Fruit fly (Drosophila melanogaster) whole organism, embryonic: ENCODE results near the gene AANATL7.

Experiments used
- B-H2 ChIP-seq: fragments of 200-800 bp; sonication (Bioruptor generic); optimal IDR thresholded peaks from 2 replicates; lab custom pipeline; 2018; ENCODE audit warnings: missing biosample characterization, mild to moderate bottlenecking, missing genetic modification characterization
- BtbVII ChIP-seq: fragments of 200-800 bp; sonication (Bioruptor generic); optimal IDR thresholded peaks from 3 replicates; lab custom pipeline; 2017; ENCODE audit warnings: missing biosample characterization, mild to moderate bottlenecking, missing genetic modification characterization
- CG10462 ChIP-seq: fragments of 200-800 bp; sonication (Bioruptor generic); optimal IDR thresholded peaks from 2 replicates; lab custom pipeline; 2016; ENCODE audit warnings: missing biosample characterization, missing genetic modification characterization
- CG11085 ChIP-seq: fragments of 200-800 bp; sonication (Bioruptor generic); IDR thresholded peaks from 2 replicates; pipeline ENCODE4 v1.3.6; 2022; ENCODE audit warnings: missing biosample characterization, missing genetic modification characterization
- CG12104 ChIP-seq: fragments of 200-800 bp; sonication (Bioruptor generic); optimal IDR thresholded peaks from 3 replicates; lab custom pipeline; 2016; ENCODE audit warnings: missing biosample characterization, missing genetic modification characterization
- CG12744 ChIP-seq: fragments of 200-800 bp; sonication (Bioruptor generic); optimal IDR thresholded peaks from 2 replicates; lab custom pipeline; 2016; ENCODE audit warnings: missing biosample characterization, missing genetic modification characterization
- CG13624 ChIP-seq: fragments of 200-800 bp; sonication (Bioruptor generic); optimal IDR thresholded peaks from 2 replicates; lab custom pipeline; 2016; ENCODE audit warnings: missing biosample characterization, missing genetic modification characterization
- CG14050 ChIP-seq: fragments of 200-800 bp; sonication (Bioruptor generic); IDR thresholded peaks from 3 replicates; pipeline ENCODE4 v1.3.6; 2022; ENCODE audit warnings: missing biosample characterization, missing genetic modification characterization
- CG17912 ChIP-seq: fragments of 200-800 bp; sonication (Bioruptor generic); optimal IDR thresholded peaks from 2 replicates; lab custom pipeline; 2018; ENCODE audit warnings: missing biosample characterization, mild to moderate bottlenecking, missing genetic modification characterization
- CG2678 ChIP-seq: fragments of 200-800 bp; sonication (Bioruptor generic); optimal IDR thresholded peaks from 3 replicates; lab custom pipeline; 2019; ENCODE audit warnings: missing biosample characterization, mild to moderate bottlenecking, missing genetic modification characterization, moderate library complexity
- CG2889 ChIP-seq: fragments of 200-800 bp; sonication (Bioruptor generic); IDR thresholded peaks from 3 replicates; pipeline ENCODE4 v1.3.6; 2022; ENCODE audit warnings: missing biosample characterization, missing genetic modification characterization
- CG3065 ChIP-seq: fragments of 200-800 bp; sonication (Bioruptor generic); optimal IDR thresholded peaks from 2 replicates; lab custom pipeline; 2016; ENCODE audit warnings: missing biosample characterization, missing genetic modification characterization
- CG31224 ChIP-seq: fragments of 200-800 bp; sonication (Bioruptor generic); IDR thresholded peaks from 2 replicates; pipeline ENCODE4 v1.3.6; 2022; ENCODE audit warnings: missing biosample characterization, missing genetic modification characterization
- CG3281 ChIP-seq: fragments of 200-800 bp; sonication (Bioruptor generic); optimal IDR thresholded peaks from 3 replicates; lab custom pipeline; 2017; ENCODE audit warnings: missing biosample characterization, mild to moderate bottlenecking, missing genetic modification characterization
- CG4328 ChIP-seq: fragments of 200-800 bp; sonication (Bioruptor generic); optimal IDR thresholded peaks from 3 replicates; lab custom pipeline; 2017; ENCODE audit warnings: missing biosample characterization, missing genetic modification reagents, missing genetic modification characterization
- CG5180 ChIP-seq: fragments of 200-800 bp; sonication (Bioruptor generic); optimal IDR thresholded peaks from 3 replicates; lab custom pipeline; 2017; ENCODE audit warnings: missing biosample characterization, missing genetic modification characterization, mild to moderate bottlenecking, moderate library complexity, missing genetic modification reagents
- CG6272 ChIP-seq: fragments of 200-800 bp; sonication (Bioruptor generic); IDR thresholded peaks from 2 replicates; pipeline ENCODE4 v1.3.6; 2022; ENCODE audit warnings: missing biosample characterization, missing genetic modification characterization
- CG6689 ChIP-seq: fragments of 200-800 bp; sonication (Bioruptor generic); IDR thresholded peaks from 2 replicates; pipeline ENCODE4 v1.3.6; 2022; ENCODE audit warnings: missing biosample characterization, missing genetic modification characterization
- CG7271 ChIP-seq: fragments of 200-800 bp; sonication (Bioruptor generic); optimal IDR thresholded peaks from 2 replicates; lab custom pipeline; 2018; ENCODE audit warnings: missing biosample characterization, mild to moderate bottlenecking, missing genetic modification characterization, moderate library complexity
- CG7839 ChIP-seq: fragments of 200-800 bp; sonication (Bioruptor generic); optimal IDR thresholded peaks from 3 replicates; lab custom pipeline; 2018; ENCODE audit warnings: missing biosample characterization, mild to moderate bottlenecking, missing genetic modification characterization, moderate library complexity
- CG8944 ChIP-seq: fragments of 200-800 bp; sonication (Bioruptor generic); optimal IDR thresholded peaks from 3 replicates; lab custom pipeline; 2016; ENCODE audit warnings: missing biosample characterization, missing genetic modification characterization
- CHES-1-like ChIP-seq: fragments of 200-800 bp; sonication (Bioruptor generic); optimal IDR thresholded peaks from 2 replicates; lab custom pipeline; 2016; ENCODE audit warnings: missing biosample characterization, missing genetic modification characterization
- Eip74EF ChIP-seq, 2 experiments: fragments of 200-800 bp in 1 of 2; fragments of >200 bp in 1 of 2; sonication (Bioruptor generic) in 1 of 2; optimal IDR thresholded peaks; 2 replicates each; lab custom pipeline; 2017 to 2019; ENCODE audit warnings: missing biosample characterization in 2 of 2, missing genetic modification characterization in 2 of 2, mild to moderate bottlenecking in 1 of 2, moderate library complexity in 1 of 2
- Hsf ChIP-seq: fragments of 200-800 bp; sonication (Bioruptor generic); optimal IDR thresholded peaks from 3 replicates; lab custom pipeline; 2016; ENCODE audit warnings: missing biosample characterization, missing genetic modification characterization
- Myb ChIP-seq: fragments of 200-800 bp; sonication (Bioruptor generic); optimal IDR thresholded peaks from 2 replicates; lab custom pipeline; 2016; ENCODE audit warnings: missing biosample characterization, missing genetic modification characterization
- NfI ChIP-seq: fragments of 200-800 bp; sonication (Bioruptor generic); optimal IDR thresholded peaks from 3 replicates; lab custom pipeline; 2018; ENCODE audit warnings: missing biosample characterization, mild to moderate bottlenecking, missing genetic modification characterization, moderate library complexity
- Ptx1 ChIP-seq: fragments of 200-800 bp; sonication (Bioruptor generic); IDR thresholded peaks from 2 replicates; pipeline ENCODE4 v1.3.6; 2022; ENCODE audit warnings: missing biosample characterization, missing genetic modification characterization
- Taf1 ChIP-seq: fragments of 200-800 bp; sonication (Bioruptor generic); IDR thresholded peaks from 2 replicates; pipeline ENCODE4 v1.3.6; 2022; ENCODE audit warnings: missing biosample characterization, missing genetic modification characterization
- Xbp1 ChIP-seq: fragments of 200-800 bp; sonication (Bioruptor generic); optimal IDR thresholded peaks from 3 replicates; lab custom pipeline; 2016; ENCODE audit warnings: missing biosample characterization, mild to moderate bottlenecking, missing genetic modification characterization
- ac ChIP-seq: fragments of 200-800 bp; sonication (Bioruptor generic); optimal IDR thresholded peaks from 3 replicates; lab custom pipeline; 2017; ENCODE audit warnings: missing biosample characterization, mild to moderate bottlenecking, missing genetic modification characterization
- amos ChIP-seq: fragments of 200-800 bp; sonication (Bioruptor generic); IDR thresholded peaks from 2 replicates; pipeline ENCODE4 v1.3.6; 2022; ENCODE audit warnings: missing biosample characterization, missing genetic modification characterization; ENCODE audit not compliant: partially characterized antibody
- ato ChIP-seq: fragments of 200-800 bp; sonication (Bioruptor generic); IDR thresholded peaks from 2 replicates; pipeline ENCODE4 v1.3.6; 2022; ENCODE audit warnings: missing biosample characterization, missing genetic modification characterization; ENCODE audit not compliant: partially characterized antibody
- bbx ChIP-seq: fragments of 200-800 bp; sonication (Bioruptor generic); IDR thresholded peaks from 2 replicates; pipeline ENCODE4 v1.3.6; 2022; ENCODE audit warnings: missing biosample characterization, missing genetic modification characterization; ENCODE audit not compliant: partially characterized antibody
- cad ChIP-seq: fragments of >200 bp; optimal IDR thresholded peaks from 2 replicates; lab custom pipeline; 2017; ENCODE audit warnings: missing biosample characterization, missing genetic modification characterization
- caup ChIP-seq: fragments of 200-800 bp; sonication (Bioruptor generic); optimal IDR thresholded peaks from 3 replicates; lab custom pipeline; 2017; ENCODE audit warnings: missing biosample characterization, mild to moderate bottlenecking, missing genetic modification characterization, moderate library complexity; ENCODE audit not compliant: severe bottlenecking
- grau ChIP-seq: fragments of 200-800 bp; optimal IDR thresholded peaks from 3 replicates; lab custom pipeline; 2019; ENCODE audit warnings: missing biosample characterization, mild to moderate bottlenecking, missing genetic modification characterization, moderate library complexity
- h ChIP-seq: fragments of >200 bp; optimal IDR thresholded peaks from 2 replicates; lab custom pipeline; 2017
- hth ChIP-seq: fragments of >200 bp; optimal IDR thresholded peaks from 2 replicates; lab custom pipeline; 2017; ENCODE audit warnings: inconsistent platforms
- inv ChIP-seq: fragments of 200-800 bp; sonication (Bioruptor generic); IDR thresholded peaks from 2 replicates; pipeline ENCODE4 v1.3.6; 2022; ENCODE audit warnings: missing biosample characterization, missing genetic modification characterization; ENCODE audit not compliant: partially characterized antibody
- lab ChIP-seq: fragments of 200-800 bp; sonication (Bioruptor generic); optimal IDR thresholded peaks from 3 replicates; lab custom pipeline; 2017; ENCODE audit warnings: missing biosample characterization, missing genetic modification characterization, mild to moderate bottlenecking, moderate library complexity, missing genetic modification reagents
- lilli ChIP-seq: fragments of 200-800 bp; sonication (Bioruptor generic); optimal IDR thresholded peaks from 3 replicates; lab custom pipeline; 2016; ENCODE audit warnings: missing biosample characterization, missing genetic modification characterization
- nerfin-2 ChIP-seq: fragments of 200-800 bp; sonication (Bioruptor generic); IDR thresholded peaks from 2 replicates; pipeline ENCODE4 v1.3.6; 2022; ENCODE audit warnings: missing biosample characterization, missing genetic modification characterization; ENCODE audit not compliant: partially characterized antibody
- pan ChIP-seq, 4 experiments: fragments of >200 bp in 3 of 4; fragments of 200-800 bp in 1 of 4; sonication (Bioruptor generic) in 1 of 4; optimal IDR thresholded peaks in 3 of 4; IDR thresholded peaks in 1 of 4; 2 replicates each; pipeline versions ENCODE4 v1.3.6 to Lab custom; 2017 to 2022; ENCODE audit warnings: missing biosample characterization in 2 of 4, missing genetic modification characterization in 2 of 4, mixed read lengths in 1 of 4
- pb ChIP-seq: fragments of 200-800 bp; sonication (Bioruptor generic); optimal IDR thresholded peaks from 3 replicates; lab custom pipeline; 2016; ENCODE audit warnings: missing biosample characterization, missing genetic modification characterization
- peb ChIP-seq: fragments of 200-800 bp; sonication (Bioruptor generic); IDR thresholded peaks from 2 replicates; pipeline ENCODE4 v1.3.6; 2022; ENCODE audit warnings: missing biosample characterization, missing genetic modification characterization
- sr ChIP-seq: fragments of 200-800 bp; sonication (Bioruptor generic); IDR thresholded peaks from 3 replicates; pipeline ENCODE4 v1.3.6; 2022; ENCODE audit warnings: missing biosample characterization, missing genetic modification characterization
- tll ChIP-seq, 2 experiments: fragments of 200-800 bp in 1 of 2; fragments of >200 bp in 1 of 2; sonication (Bioruptor generic) in 1 of 2; optimal IDR thresholded peaks; 2 replicates each; lab custom pipeline; 2017 to 2019; ENCODE audit warnings: missing biosample characterization in 2 of 2, missing genetic modification characterization in 2 of 2, mild to moderate bottlenecking in 1 of 2, moderate library complexity in 1 of 2
- vnd ChIP-seq: fragments of 200-800 bp; sonication (Bioruptor generic); IDR thresholded peaks from 3 replicates; pipeline ENCODE4 v1.3.6; 2022; ENCODE audit warnings: missing biosample characterization, missing genetic modification characterization; ENCODE audit not compliant: partially characterized antibody

The AANATL7 gene

dm6 chrX:2608470-2609157 lies 27.9 kb downstream of the AANATL7 start, which contains the start of gene Smyd3 (continued):
- no peak for TF ChIP-seq CG5180 (GFP tag; lab: Kevin White, UChicago)
- TF ChIP-seq Taf1, result no peak
- TF ChIP-seq CG4328 (GFP tag; lab: Kevin White, UChicago), result no peak
- no peak for TF ChIP-seq CG7839 (tag; lab: Kevin White, UChicago)
- TF ChIP-seq cad, result no peak
- peak; percentile 84 for TF ChIP-seq CG13624 (GFP tag; lab: Kevin White, UChicago)
- TF ChIP-seq h (lab: Kevin White, UChicago), result no peak
- peak; percentile 67 for TF ChIP-seq CG12744 (GFP tag; lab: Kevin White, UChicago)
- TF ChIP-seq pan (optimal IDR thresholded peaks at IDR 0.05; lab: Kevin White, UChicago), result no peak
- TF ChIP-seq pan (GFP tag; optimal IDR thresholded peaks at IDR 0.05 in 1 of 2, IDR thresholded peaks at IDR 0.05 in 1 of 2), result peak in 1 of 2 experiments; percentile 89
- TF ChIP-seq NfI, result peak; percentile 75
- TF ChIP-seq CG11085 (GFP tag; lab: Robert Waterston, UW), result peak; percentile 63; the same call in 1 of the 2 replicates
- TF ChIP-seq grau (tag; lab: Kevin White, UChicago), result peak; percentile 98
- TF ChIP-seq Myb (GFP tag; lab: Kevin White, UChicago), result peak; percentile 43
- peak; percentile 67 for TF ChIP-seq CG8944 (GFP tag; lab: Kevin White, UChicago)
- no peak for TF ChIP-seq bbx (GFP tag; lab: Robert Waterston, UW)
- TF ChIP-seq BtbVII (GFP tag; lab: Kevin White, UChicago), result peak; percentile 40
- peak; percentile 89 for TF ChIP-seq Ptx1 (GFP tag; lab: Robert Waterston, UW)
- peak; percentile 31; the same call in 1 of the 3 replicates for TF ChIP-seq sr
- TF ChIP-seq Xbp1 (GFP tag; lab: Kevin White, UChicago), result peak; percentile 86
- TF ChIP-seq CG12104 (GFP tag; lab: Kevin White, UChicago), result peak; percentile 1
- peak; percentile 92 for TF ChIP-seq lilli (GFP tag; lab: Kevin White, UChicago)
- TF ChIP-seq lab (GFP tag; lab: Kevin White, UChicago), result no peak
- peak; percentile 52 for TF ChIP-seq CG31224 (GFP tag; lab: Robert Waterston, UW)
- TF ChIP-seq CG6272 (GFP tag; lab: Robert Waterston, UW), result peak; percentile 75
- no peak for TF ChIP-seq CG7271 (tag; lab: Kevin White, UChicago)
- no peak for TF ChIP-seq amos (GFP tag; lab: Robert Waterston, UW)
- TF ChIP-seq nerfin-2, result no peak
- peak; percentile 76 for TF ChIP-seq CG2889 (GFP tag; lab: Robert Waterston, UW)
- TF ChIP-seq ato (GFP tag; lab: Robert Waterston, UW), result no peak
- no peak for TF ChIP-seq vnd (GFP tag; lab: Robert Waterston, UW)
- TF ChIP-seq CG17912 (GFP tag; lab: Kevin White, UChicago), result no peak
- peak; percentile 59 for TF ChIP-seq CG10462 (GFP tag; lab: Kevin White, UChicago)
- TF ChIP-seq tll (GFP tag; optimal IDR thresholded peaks at IDR 0.05; lab: Kevin White, UChicago), result no peak
- no peak for TF ChIP-seq Eip74EF (GFP tag; optimal IDR thresholded peaks at IDR 0.05; lab: Kevin White, UChicago)
- 0 out of 2 replicates have a peak, but pooled peaks have one; percentile 35 for TF ChIP-seq peb (GFP tag; lab: Robert Waterston, UW)
- TF ChIP-seq pb (GFP tag; lab: Kevin White, UChicago), result peak; percentile 53
- TF ChIP-seq CG3065 (GFP tag; lab: Kevin White, UChicago), result peak; percentile 21
- TF ChIP-seq CHES-1-like, result peak; percentile 70
- TF ChIP-seq CG2678 (tag; lab: Kevin White, UChicago), result no peak
- TF ChIP-seq hth (lab: Kevin White, UChicago), result no peak
- peak; percentile 83 for TF ChIP-seq CG6689
- TF ChIP-seq CG3281 (GFP tag; lab: Kevin White, UChicago), result peak; percentile 64
- no peak for TF ChIP-seq caup (GFP tag; lab: Kevin White, UChicago)
- TF ChIP-seq ac, result peak; percentile 30
- peak; percentile 52 for TF ChIP-seq B-H2
- peak; percentile 72 for TF ChIP-seq CG14050 (GFP tag; lab: Robert Waterston, UW)
- TF ChIP-seq inv, result no peak
- TF ChIP-seq Hsf (GFP tag; lab: Kevin White, UChicago), result peak; percentile 78
